Fruit fly (Drosophila melanogaster): Measurements from ENCODE around the gene Mcm2.

Mcm2 gene

dm6 chr3R:8264302-8265080 lies at the start of gene Mcm2, which contains the start of gene RPA1 (continued):
- no peak for TF ChIP-seq emc (GFP tag; optimal IDR thresholded peaks at IDR 0.05)
- peak; percentile 82 for TF ChIP-seq CG9727 (GFP tag; optimal IDR thresholded peaks at IDR 0.05)
- TF ChIP-seq CG6689 (GFP tag; IDR thresholded peaks at IDR 0.05) = peak; percentile 81
- peak; percentile 67 for TF ChIP-seq CG3995 (GFP tag; optimal IDR thresholded peaks at IDR 0.05)
- peak; percentile 51 for TF ChIP-seq CG10959 (GFP tag; IDR thresholded peaks at IDR 0.05)
- TF ChIP-seq corto (GFP tag; optimal IDR thresholded peaks at IDR 0.05) = no peak
- peak; percentile 10 for TF ChIP-seq kah (GFP tag; optimal IDR thresholded peaks at IDR 0.05)
- peak; percentile 40 for TF ChIP-seq CG6654 (GFP tag; optimal IDR thresholded peaks at IDR 0.05)
- peak; percentile 89 for TF ChIP-seq CG32532 (GFP tag; IDR thresholded peaks at IDR 0.05)
- no peak for TF ChIP-seq eyg (GFP tag; optimal IDR thresholded peaks at IDR 0.05)
- TF ChIP-seq nau (GFP tag; optimal IDR thresholded peaks at IDR 0.05) = no peak
- peak; percentile 36 for TF ChIP-seq Myb (GFP tag; optimal IDR thresholded peaks at IDR 0.05)
- no peak; the same call in 2 of the 3 replicates for TF ChIP-seq Optix (GFP tag; IDR thresholded peaks at IDR 0.05)
- TF ChIP-seq Ssrp (tag; optimal IDR thresholded peaks at IDR 0.05) = peak; percentile 82
- peak; percentile 88 for TF ChIP-seq CG34422 (GFP tag; IDR thresholded peaks at IDR 0.05)
- TF ChIP-seq HLH4C (GFP tag; IDR thresholded peaks at IDR 0.05; ENCODE audit: partially characterized antibody) = no peak
- peak; percentile 72 for TF ChIP-seq sob (GFP tag; IDR thresholded peaks at IDR 0.05)
- TF ChIP-seq CTCF (GFP tag; optimal IDR thresholded peaks at IDR 0.05) = peak; percentile 7
- no peak for TF ChIP-seq abd-A (tag; optimal IDR thresholded peaks at IDR 0.05)
- TF ChIP-seq CG4617 (GFP tag; optimal IDR thresholded peaks at IDR 0.05; ENCODE audit: borderline replicate concordance) = peak; percentile 41
- peak; percentile 61 for TF ChIP-seq D19A (tag; optimal IDR thresholded peaks at IDR 0.05)
- peak; percentile 81 for TF ChIP-seq CG17829 (tag; optimal IDR thresholded peaks at IDR 0.05)
- TF ChIP-seq CG33557 (GFP tag; optimal IDR thresholded peaks at IDR 0.05) = peak; percentile 76
- peak; percentile 66 for TF ChIP-seq Six4 (GFP tag; optimal IDR thresholded peaks at IDR 0.05)
- peak; percentile 79; the same call in 2 of the 3 replicates for TF ChIP-seq H15 (GFP tag; IDR thresholded peaks at IDR 0.05)
- TF ChIP-seq CG11456 (GFP tag; IDR thresholded peaks at IDR 0.05) = peak; percentile 91
- no peak for TF ChIP-seq ftz-f1 (GFP tag; optimal IDR thresholded peaks at IDR 0.05)
- TF ChIP-seq chm (GFP tag; IDR thresholded peaks at IDR 0.05) = peak; percentile 79
- peak; percentile 44 for TF ChIP-seq CG13894 (tag; optimal IDR thresholded peaks at IDR 0.05)
- peak; percentile 10 for TF ChIP-seq tx (GFP tag; optimal IDR thresholded peaks at IDR 0.05)
- peak; percentile 82 for TF ChIP-seq lmd (GFP tag; IDR thresholded peaks at IDR 0.05)
- peak; percentile 89 for TF ChIP-seq CG10543 (GFP tag; optimal IDR thresholded peaks at IDR 0.05)
- peak; percentile 72 for TF ChIP-seq Drgx (GFP tag; IDR thresholded peaks at IDR 0.05)
- peak; percentile 89 for TF ChIP-seq Hr3 (GFP tag; optimal IDR thresholded peaks at IDR 0.05)
- TF ChIP-seq Gsc (GFP tag; IDR thresholded peaks at IDR 0.05) = 0 out of 2 replicates have a peak, but pooled peaks have one; percentile 53
- no peak for TF ChIP-seq run (tag; optimal IDR thresholded peaks at IDR 0.05)
- peak; percentile 80 for TF ChIP-seq Hmr (GFP tag; optimal IDR thresholded peaks at IDR 0.05)
- peak; percentile 34 for TF ChIP-seq dm (GFP tag; optimal IDR thresholded peaks at IDR 0.05)
- TF ChIP-seq ATbp (GFP tag; optimal IDR thresholded peaks at IDR 0.05) = peak; percentile 38
- TF ChIP-seq CG13624 (GFP tag; optimal IDR thresholded peaks at IDR 0.05) = peak; percentile 15
- peak in 1 of 2 experiments; percentile 82 for TF ChIP-seq insv (GFP tag; optimal IDR thresholded peaks at IDR 0.05)
- peak; percentile 44 for TF ChIP-seq pum (GFP tag; optimal IDR thresholded peaks at IDR 0.05)
- TF ChIP-seq cas (GFP tag; IDR thresholded peaks at IDR 0.05) = peak; percentile 63; the same call in 1 of the 2 replicates
- peak; percentile 58; the same call in 1 of the 2 replicates for TF ChIP-seq Taf1 (GFP tag; IDR thresholded peaks at IDR 0.05)
- TF ChIP-seq bowl (GFP tag; IDR thresholded peaks at IDR 0.05) = no peak

All from whole organism, embryonic.